Fruit fly (Drosophila melanogaster) whole organism, embryonic: ENCODE measurements around the gene Mtp.

ENCODE experiments used
- Ada2b ChIP-seq: fragments of 200-800 bp; sonication (Bioruptor generic); IDR thresholded peaks from 2 replicates; pipeline ENCODE4 v1.3.6; 2022; ENCODE audit warnings: missing biosample characterization, missing genetic modification characterization
- C15 ChIP-seq: fragments of 200-800 bp; sonication (Bioruptor generic); IDR thresholded peaks from 3 replicates; pipeline ENCODE4 v1.3.6; 2022; ENCODE audit warnings: missing biosample characterization, missing genetic modification characterization
- CG12219 ChIP-seq: fragments of 200-800 bp; sonication (Bioruptor generic); optimal IDR thresholded peaks from 3 replicates; lab custom pipeline; 2018; ENCODE audit warnings: missing biosample characterization, mild to moderate bottlenecking, missing genetic modification characterization
- CG12744 ChIP-seq: fragments of 200-800 bp; sonication (Bioruptor generic); optimal IDR thresholded peaks from 2 replicates; lab custom pipeline; 2016; ENCODE audit warnings: missing biosample characterization, missing genetic modification characterization
- CG14667 ChIP-seq: fragments of 200-800 bp; sonication (Bioruptor generic); IDR thresholded peaks from 2 replicates; pipeline ENCODE4 v1.3.6; 2022; ENCODE audit warnings: missing biosample characterization, missing genetic modification characterization
- CG15479 ChIP-seq: fragments of 200-800 bp; sonication (Bioruptor generic); optimal IDR thresholded peaks from 3 replicates; lab custom pipeline; 2019; ENCODE audit warnings: missing biosample characterization, mild to moderate bottlenecking, missing genetic modification characterization, moderate library complexity
- CG17328 ChIP-seq: fragments of 200-800 bp; sonication (Bioruptor generic); IDR thresholded peaks from 2 replicates; pipeline ENCODE4 v1.3.6; 2022; ENCODE audit warnings: missing biosample characterization, missing genetic modification characterization
- CG1792 ChIP-seq: fragments of 200-800 bp; sonication (Bioruptor generic); optimal IDR thresholded peaks from 2 replicates; lab custom pipeline; 2016; ENCODE audit warnings: missing biosample characterization, missing genetic modification characterization
- CG18599 ChIP-seq: fragments of 200-800 bp; sonication (Bioruptor generic); optimal IDR thresholded peaks from 3 replicates; lab custom pipeline; 2017; ENCODE audit warnings: missing biosample characterization, missing genetic modification characterization, mild to moderate bottlenecking, moderate library complexity, missing genetic modification reagents
- CG18764 ChIP-seq: fragments of 200-800 bp; sonication (Bioruptor generic); optimal IDR thresholded peaks from 3 replicates; lab custom pipeline; 2016; ENCODE audit warnings: missing biosample characterization, missing genetic modification characterization
- CG31365 ChIP-seq: fragments of 200-800 bp; sonication (Bioruptor generic); optimal IDR thresholded peaks from 2 replicates; lab custom pipeline; 2018; ENCODE audit warnings: missing biosample characterization, mild to moderate bottlenecking, missing genetic modification characterization
- CG32767 ChIP-seq: fragments of 200-800 bp; sonication (Bioruptor generic); IDR thresholded peaks from 2 replicates; pipeline ENCODE4 v1.3.6; 2022; ENCODE audit warnings: missing biosample characterization, missing genetic modification characterization
- CG33557 ChIP-seq: fragments of 200-800 bp; sonication (Bioruptor generic); optimal IDR thresholded peaks from 2 replicates; lab custom pipeline; 2019; ENCODE audit warnings: missing biosample characterization, mild to moderate bottlenecking, missing genetic modification characterization, moderate library complexity
- CG3726 ChIP-seq: fragments of 200-800 bp; sonication (Bioruptor generic); IDR thresholded peaks from 3 replicates; pipeline ENCODE4, ENCODE4 v1.3.6; 2022; ENCODE audit warnings: missing biosample characterization, missing genetic modification characterization
- CG3995 ChIP-seq: fragments of 200-800 bp; sonication (Bioruptor generic); optimal IDR thresholded peaks from 3 replicates; lab custom pipeline; 2016; ENCODE audit warnings: missing biosample characterization, missing genetic modification characterization
- CG4282 ChIP-seq: fragments of 200-800 bp; sonication (Bioruptor generic); optimal IDR thresholded peaks from 2 replicates; lab custom pipeline; 2016; ENCODE audit warnings: missing biosample characterization, missing genetic modification characterization
- CG5953 ChIP-seq: fragments of 200-800 bp; sonication (Bioruptor generic); IDR thresholded peaks from 2 replicates; pipeline ENCODE4 v1.3.6; 2022; ENCODE audit warnings: missing biosample characterization, missing genetic modification characterization
- CG6175 ChIP-seq: fragments of 200-800 bp; sonication (Bioruptor generic); IDR thresholded peaks from 3 replicates; pipeline ENCODE4 v1.3.6; 2022; ENCODE audit warnings: missing biosample characterization, missing genetic modification characterization
- CG6654 ChIP-seq: fragments of 200-800 bp; sonication (Bioruptor generic); optimal IDR thresholded peaks from 2 replicates; lab custom pipeline; 2017; ENCODE audit warnings: missing biosample characterization, mild to moderate bottlenecking, missing genetic modification characterization
- CG6854 ChIP-seq: fragments of 200-800 bp; sonication (Bioruptor generic); optimal IDR thresholded peaks from 3 replicates; lab custom pipeline; 2017; ENCODE audit warnings: missing biosample characterization, mild to moderate bottlenecking, missing genetic modification characterization
- CG8765 ChIP-seq: fragments of 200-800 bp; sonication (Bioruptor generic); IDR thresholded peaks from 2 replicates; pipeline ENCODE4 v1.3.6; 2022; ENCODE audit warnings: missing biosample characterization, missing genetic modification characterization
- Dip2 ChIP-seq: fragments of 200-800 bp; sonication (Bioruptor generic); IDR thresholded peaks from 2 replicates; pipeline ENCODE4 v1.3.6; 2022; ENCODE audit warnings: missing biosample characterization, missing genetic modification characterization
- H15 ChIP-seq: fragments of 200-800 bp; sonication (Bioruptor generic); IDR thresholded peaks from 3 replicates; pipeline ENCODE4 v1.3.6; 2022; ENCODE audit warnings: missing biosample characterization, missing genetic modification characterization
- Hr78 ChIP-seq, 2 experiments: fragments of 200-800 bp in 1 of 2; fragments of >200 bp in 1 of 2; sonication (Bioruptor generic) in 1 of 2; optimal IDR thresholded peaks; 2 replicates each; lab custom pipeline; 2017 to 2019; ENCODE audit warnings: missing biosample characterization in 2 of 2, missing genetic modification characterization in 2 of 2, mild to moderate bottlenecking in 1 of 2, moderate library complexity in 1 of 2
- Neu2 ChIP-seq: fragments of 200-800 bp; sonication (Bioruptor generic); optimal IDR thresholded peaks from 3 replicates; lab custom pipeline; 2016; ENCODE audit warnings: missing biosample characterization, missing genetic modification characterization, borderline replicate concordance
- Nf-YB ChIP-seq: fragments of 200-800 bp; sonication (Bioruptor generic); optimal IDR thresholded peaks from 3 replicates; lab custom pipeline; 2019; ENCODE audit warnings: missing biosample characterization, mild to moderate bottlenecking, missing genetic modification characterization, moderate library complexity
- Oli ChIP-seq: fragments of 200-800 bp; sonication (Bioruptor generic); optimal IDR thresholded peaks from 2 replicates; lab custom pipeline; 2018; ENCODE audit warnings: missing biosample characterization, mild to moderate bottlenecking, missing genetic modification characterization, moderate library complexity
- Sin3A ChIP-seq: fragments of >200 bp; optimal IDR thresholded peaks from 2 replicates; lab custom pipeline; 2018
- bcd ChIP-seq: fragments of 200-800 bp; sonication (Bioruptor generic); optimal IDR thresholded peaks from 2 replicates; lab custom pipeline; 2017; ENCODE audit warnings: missing biosample characterization, mild to moderate bottlenecking, missing genetic modification characterization
- br ChIP-seq: fragments of >200 bp; optimal IDR thresholded peaks from 2 replicates; lab custom pipeline; 2017
- caup ChIP-seq: fragments of 200-800 bp; sonication (Bioruptor generic); optimal IDR thresholded peaks from 3 replicates; lab custom pipeline; 2017; ENCODE audit warnings: missing biosample characterization, mild to moderate bottlenecking, missing genetic modification characterization, moderate library complexity; ENCODE audit not compliant: severe bottlenecking
- chn ChIP-seq: fragments of 200-800 bp; sonication (Bioruptor generic); optimal IDR thresholded peaks from 2 replicates; lab custom pipeline; 2016; ENCODE audit warnings: missing biosample characterization, missing genetic modification characterization
- corto ChIP-seq: fragments of 200-800 bp; sonication (Bioruptor generic); optimal IDR thresholded peaks from 2 replicates; lab custom pipeline; 2016; ENCODE audit warnings: missing biosample characterization, mild to moderate bottlenecking, missing genetic modification characterization, moderate library complexity
- dmrt11E ChIP-seq: fragments of 200-800 bp; sonication (Bioruptor generic); optimal IDR thresholded peaks from 3 replicates; lab custom pipeline; 2018; ENCODE audit warnings: missing biosample characterization, mild to moderate bottlenecking, missing genetic modification characterization, moderate library complexity
- grn ChIP-seq: fragments of 200-800 bp; sonication (Bioruptor generic); optimal IDR thresholded peaks from 3 replicates; lab custom pipeline; 2017; ENCODE audit warnings: missing biosample characterization, missing genetic modification characterization
- gro ChIP-seq: fragments of 200-800 bp; sonication (Bioruptor generic); optimal IDR thresholded peaks from 2 replicates; lab custom pipeline; 2016; ENCODE audit warnings: missing biosample characterization, missing genetic modification characterization
- h ChIP-seq: fragments of >200 bp; optimal IDR thresholded peaks from 2 replicates; lab custom pipeline; 2017
- knrl ChIP-seq: fragments of 200-800 bp; sonication (Bioruptor generic); IDR thresholded peaks from 3 replicates; pipeline ENCODE4 v1.3.6; 2022; ENCODE audit warnings: missing biosample characterization, missing genetic modification characterization; ENCODE audit not compliant: partially characterized antibody
- mam ChIP-seq: fragments of 200-800 bp; sonication (Bioruptor generic); optimal IDR thresholded peaks from 3 replicates; lab custom pipeline; 2016; ENCODE audit warnings: missing biosample characterization, missing genetic modification characterization
- peb ChIP-seq: fragments of 200-800 bp; sonication (Bioruptor generic); IDR thresholded peaks from 2 replicates; pipeline ENCODE4 v1.3.6; 2022; ENCODE audit warnings: missing biosample characterization, missing genetic modification characterization
- pfk ChIP-seq: fragments of 200-800 bp; sonication (Bioruptor generic); optimal IDR thresholded peaks from 2 replicates; lab custom pipeline; 2018; ENCODE audit warnings: missing biosample characterization, mild to moderate bottlenecking, missing genetic modification characterization, moderate library complexity
- pita ChIP-seq: fragments of 200-800 bp; sonication (Bioruptor generic); optimal IDR thresholded peaks from 2 replicates; lab custom pipeline; 2017; ENCODE audit warnings: missing biosample characterization, mild to moderate bottlenecking, missing genetic modification characterization
- pnt ChIP-seq: fragments of 200-800 bp; sonication (Bioruptor generic); optimal IDR thresholded peaks from 3 replicates; lab custom pipeline; 2016; ENCODE audit warnings: missing biosample characterization, missing genetic modification characterization
- sc ChIP-seq, 3 experiments: fragments of >200 bp in 2 of 3; fragments of 200-800 bp in 1 of 3; sonication (Bioruptor generic) in 1 of 3; optimal IDR thresholded peaks; 2 replicates in 2 of 3; 3 replicates in 1 of 3; lab custom pipeline; 2017; ENCODE audit warnings: mild to moderate bottlenecking in 1 of 3, missing biosample characterization in 1 of 3, missing genetic modification characterization in 1 of 3, missing genetic modification reagents in 1 of 3
- scrt ChIP-seq: fragments of 200-800 bp; sonication (Bioruptor generic); optimal IDR thresholded peaks from 2 replicates; lab custom pipeline; 2018; ENCODE audit warnings: missing biosample characterization, mild to moderate bottlenecking, missing genetic modification characterization, moderate library complexity
- so ChIP-seq: fragments of 200-800 bp; sonication (Bioruptor generic); IDR thresholded peaks from 3 replicates; pipeline ENCODE4 v1.3.6; 2022; ENCODE audit warnings: missing biosample characterization, missing genetic modification characterization
- sqz ChIP-seq: fragments of 200-800 bp; sonication (Bioruptor generic); optimal IDR thresholded peaks from 3 replicates; lab custom pipeline; 2018; ENCODE audit warnings: missing biosample characterization, mild to moderate bottlenecking, missing genetic modification characterization
- stc ChIP-seq: fragments of 200-800 bp; sonication (Bioruptor generic); IDR thresholded peaks from 2 replicates; pipeline ENCODE4 v1.3.6; 2022; ENCODE audit warnings: missing biosample characterization, missing genetic modification characterization
- toy ChIP-seq: fragments of 200-800 bp; sonication (Bioruptor generic); IDR thresholded peaks from 2 replicates; pipeline ENCODE4 v1.3.6; 2022; ENCODE audit warnings: missing biosample characterization, missing genetic modification characterization
- wdn ChIP-seq: fragments of 200-800 bp; sonication (Bioruptor generic); IDR thresholded peaks from 2 replicates; pipeline ENCODE4 v1.3.6; 2022; ENCODE audit warnings: missing biosample characterization, missing genetic modification characterization

Gene Mtp

DNA sequence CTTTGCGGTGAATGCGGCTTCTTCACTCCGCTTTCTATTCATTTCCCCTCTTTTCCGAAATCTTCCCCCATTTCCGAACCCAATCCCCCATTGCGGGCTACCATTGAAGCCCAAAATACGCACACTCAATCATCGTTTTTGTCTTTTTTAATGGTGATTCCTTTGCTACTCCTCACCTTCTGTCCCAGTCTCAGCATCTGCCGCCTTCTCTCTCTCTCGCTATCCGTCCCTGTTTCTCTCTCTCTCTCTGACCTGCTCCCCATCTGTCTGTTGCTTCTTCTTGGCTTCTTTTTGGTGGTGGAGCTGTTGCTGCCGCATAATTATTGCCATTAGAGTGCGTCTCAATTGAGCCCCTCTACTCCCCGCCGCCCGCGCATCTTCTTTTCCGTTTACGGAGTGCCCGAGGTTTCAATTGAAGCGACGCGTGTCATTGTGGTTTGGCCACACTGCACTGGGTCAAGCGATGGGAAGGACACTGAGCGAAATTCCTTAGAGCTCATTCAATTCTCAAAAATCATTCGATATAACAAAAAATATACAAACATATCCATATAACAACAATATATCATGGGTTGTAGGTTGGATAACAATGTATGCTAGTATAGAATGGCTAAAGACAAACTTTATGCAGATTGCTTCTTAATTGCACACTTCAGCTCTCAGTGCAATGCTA is 22.3 kb upstream of the Mtp start (continued):
- TF ChIP-seq wdn (GFP tag; lab: Robert Waterston, UW) (no peak), H15 (no peak), CG6654 (GFP tag; lab: Kevin White, UChicago) (peak; percentile 16), CG1792 (GFP tag; lab: Kevin White, UChicago) (no peak), Nf-YB (GFP tag; lab: Kevin White, UChicago) (peak; percentile 2), CG5953 (GFP tag; lab: Robert Waterston, UW) (no peak), Neu2 (GFP tag; lab: Kevin White, UChicago) (no peak), Oli (tag; lab: Kevin White, UChicago) (peak; percentile 55), sc (optimal IDR thresholded peaks at IDR 0.05; lab: Kevin White, UChicago) (no peak), sc (GFP tag; optimal IDR thresholded peaks at IDR 0.05; lab: Kevin White, UChicago) (peak; percentile 32), so (GFP tag; lab: Robert Waterston, UW) (no peak), CG18764 (GFP tag; lab: Kevin White, UChicago) (no peak), knrl (no peak), Ada2b (GFP tag; lab: Robert Waterston, UW) (no peak), pnt (GFP tag; lab: Kevin White, UChicago) (peak; percentile 32), scrt (peak; percentile 66), CG6175 (GFP tag; lab: Robert Waterston, UW) (no peak), CG17328 (GFP tag; lab: Robert Waterston, UW) (peak; percentile 4; the same call in 1 of the 2 replicates), chn (GFP tag; lab: Kevin White, UChicago) (peak; percentile 40), CG3995 (GFP tag; lab: Kevin White, UChicago) (no peak), pita (GFP tag; lab: Kevin White, UChicago) (no peak), dmrt11E (tag; lab: Kevin White, UChicago) (peak; percentile 61), CG32767 (peak; percentile 29; the same call in 1 of the 2 replicates), peb (GFP tag; lab: Robert Waterston, UW) (0 out of 2 replicates have a peak, but pooled peaks have one; percentile 7), CG3726 (GFP tag; lab: Robert Waterston, UW) (no peak), stc (GFP tag; lab: Robert Waterston, UW) (no peak), CG12744 (no peak), h (lab: Kevin White, UChicago) (no peak), CG15479 (GFP tag; lab: Kevin White, UChicago) (no peak), gro (GFP tag; lab: Kevin White, UChicago) (no peak), corto (no peak), bcd (GFP tag; lab: Kevin White, UChicago) (peak; percentile 24), toy (GFP tag; lab: Robert Waterston, UW) (no peak), C15 (no peak), grn (GFP tag; lab: Kevin White, UChicago) (no peak), CG31365 (tag; lab: Kevin White, UChicago) (no peak), Sin3A (no peak), CG4282 (GFP tag; lab: Kevin White, UChicago) (no peak), Hr78 (GFP tag; optimal IDR thresholded peaks at IDR 0.05; lab: Kevin White, UChicago) (peak in 1 of 2 experiments; percentile 48), br (no peak), mam (GFP tag; lab: Kevin White, UChicago) (peak; percentile 10), CG14667 (no peak), CG6854 (GFP tag; lab: Kevin White, UChicago) (no peak), CG33557 (peak; percentile 11), CG12219 (peak; percentile 42), caup (GFP tag; lab: Kevin White, UChicago) (no peak), pfk (GFP tag; lab: Kevin White, UChicago) (no peak), CG18599 (GFP tag; lab: Kevin White, UChicago) (peak; percentile 48), sqz (GFP tag; lab: Kevin White, UChicago) (no peak), CG8765 (GFP tag; lab: Robert Waterston, UW) (peak; percentile 12; the same call in 1 of the 2 replicates), Dip2 (GFP tag; lab: Robert Waterston, UW) (no peak)
